Fruit fly (Drosophila melanogaster) S2 (cell line): ENCODE measurements around the gene CG7294.

Source experiments
- CG8478 ChIP-seq: fragments of >200 bp; optimal IDR thresholded peaks from 2 replicates; lab custom pipeline; 2018
- CTCF ChIP-seq, 2 experiments: fragments of >200 bp; optimal IDR thresholded peaks; 2 replicates each; lab custom pipeline; 2018

dm6 chr2L:10657981-10658380, 31.1 kb downstream of the CG7294 start, which contains the start of gene CG45690:
- TF ChIP-seq CG8478 (lab: Kevin White, UChicago) (no peak), CTCF (optimal IDR thresholded peaks at IDR 0.05; lab: Kevin White, UChicago) (no peak)
